Fruit fly (Drosophila melanogaster) whole organism, embryonic: Measurements from ENCODE around the gene Spc25.

Source experiments
- BEAF-32 ChIP-seq: fragments of 200-800 bp; sonication (Bioruptor generic); optimal IDR thresholded peaks from 3 replicates; lab custom pipeline; 2017; ENCODE audit warnings: missing biosample characterization, missing genetic modification characterization, mild to moderate bottlenecking, moderate library complexity, missing genetic modification reagents
- Bteb2 ChIP-seq: fragments of 200-800 bp; sonication (Bioruptor generic); optimal IDR thresholded peaks from 2 replicates; lab custom pipeline; 2016; ENCODE audit warnings: missing biosample characterization, missing genetic modification characterization
- CG11696 ChIP-seq: fragments of 200-800 bp; sonication (Bioruptor generic); IDR thresholded peaks from 2 replicates; pipeline ENCODE4 v1.3.6; 2022; ENCODE audit warnings: missing biosample characterization, missing genetic modification characterization
- CG12299 ChIP-seq: fragments of 200-800 bp; sonication (Bioruptor generic); optimal IDR thresholded peaks from 2 replicates; lab custom pipeline; 2018; ENCODE audit warnings: missing biosample characterization, mild to moderate bottlenecking, missing genetic modification characterization
- CG13123 ChIP-seq: fragments of 200-800 bp; sonication (Bioruptor generic); optimal IDR thresholded peaks from 2 replicates; lab custom pipeline; 2016; ENCODE audit warnings: missing biosample characterization, missing genetic modification characterization
- CG13775 ChIP-seq: fragments of 200-800 bp; sonication (Bioruptor generic); optimal IDR thresholded peaks from 3 replicates; lab custom pipeline; 2017; ENCODE audit warnings: missing biosample characterization, mild to moderate bottlenecking, missing genetic modification characterization
- CG15011 ChIP-seq: fragments of 200-800 bp; sonication (Bioruptor generic); optimal IDR thresholded peaks from 3 replicates; lab custom pipeline; 2018; ENCODE audit warnings: missing biosample characterization, mild to moderate bottlenecking, missing genetic modification characterization
- CG15073 ChIP-seq: fragments of 200-800 bp; sonication (Bioruptor generic); optimal IDR thresholded peaks from 2 replicates; lab custom pipeline; 2016; ENCODE audit warnings: missing biosample characterization, missing genetic modification characterization
- CG17568 ChIP-seq: fragments of 200-800 bp; sonication (Bioruptor generic); optimal IDR thresholded peaks from 2 replicates; lab custom pipeline; 2018; ENCODE audit warnings: missing biosample characterization, mild to moderate bottlenecking, missing genetic modification characterization, moderate library complexity
- CG18011 ChIP-seq: fragments of 200-800 bp; sonication (Bioruptor generic); optimal IDR thresholded peaks from 2 replicates; lab custom pipeline; 2017; ENCODE audit warnings: missing biosample characterization, missing genetic modification characterization, mild to moderate bottlenecking, moderate library complexity, missing genotype
- CG18262 ChIP-seq: fragments of 200-800 bp; optimal IDR thresholded peaks from 3 replicates; lab custom pipeline; 2019; ENCODE audit warnings: missing biosample characterization, mild to moderate bottlenecking, missing genetic modification characterization, moderate library complexity
- CG18599 ChIP-seq: fragments of 200-800 bp; sonication (Bioruptor generic); optimal IDR thresholded peaks from 3 replicates; lab custom pipeline; 2017; ENCODE audit warnings: missing biosample characterization, missing genetic modification characterization, mild to moderate bottlenecking, moderate library complexity, missing genetic modification reagents
- CG2202 ChIP-seq: fragments of 200-800 bp; sonication (Bioruptor generic); optimal IDR thresholded peaks from 2 replicates; lab custom pipeline; 2018; ENCODE audit warnings: missing biosample characterization, mild to moderate bottlenecking, missing genetic modification characterization
- CG3281 ChIP-seq: fragments of 200-800 bp; sonication (Bioruptor generic); optimal IDR thresholded peaks from 3 replicates; lab custom pipeline; 2017; ENCODE audit warnings: missing biosample characterization, mild to moderate bottlenecking, missing genetic modification characterization
- CG3407 ChIP-seq: fragments of 200-800 bp; sonication (Bioruptor generic); optimal IDR thresholded peaks from 2 replicates; lab custom pipeline; 2018; ENCODE audit warnings: missing biosample characterization, mild to moderate bottlenecking, missing genetic modification characterization
- CG43689 ChIP-seq: fragments of 200-800 bp; sonication (Bioruptor generic); IDR thresholded peaks from 2 replicates; pipeline ENCODE4 v1.3.6; 2022; ENCODE audit warnings: missing biosample characterization, missing genetic modification characterization
- CG4730 ChIP-seq: fragments of 200-800 bp; sonication (Bioruptor generic); IDR thresholded peaks from 2 replicates; pipeline ENCODE4 v1.3.6; 2022; ENCODE audit warnings: missing biosample characterization, missing genetic modification characterization
- CG6813 ChIP-seq: fragments of 200-800 bp; sonication (Bioruptor generic); optimal IDR thresholded peaks from 2 replicates; lab custom pipeline; 2017; ENCODE audit warnings: missing biosample characterization, missing genetic modification characterization, mild to moderate bottlenecking, moderate library complexity, missing genetic modification reagents
- CG8281 ChIP-seq: fragments of 200-800 bp; sonication (Bioruptor generic); optimal IDR thresholded peaks from 2 replicates; lab custom pipeline; 2018; ENCODE audit warnings: missing biosample characterization, mild to moderate bottlenecking, missing genetic modification characterization, moderate library complexity
- CG8924 ChIP-seq: fragments of 200-800 bp; optimal IDR thresholded peaks from 3 replicates; lab custom pipeline; 2019; ENCODE audit warnings: missing biosample characterization, mild to moderate bottlenecking, missing genetic modification characterization, moderate library complexity
- CG9727 ChIP-seq: fragments of 200-800 bp; sonication (Bioruptor generic); optimal IDR thresholded peaks from 3 replicates; lab custom pipeline; 2017; ENCODE audit warnings: missing biosample characterization, mild to moderate bottlenecking, missing genetic modification characterization
- CoRest ChIP-seq: fragments of 200-800 bp; sonication (Bioruptor generic); optimal IDR thresholded peaks from 3 replicates; lab custom pipeline; 2018; ENCODE audit warnings: missing biosample characterization, mild to moderate bottlenecking, missing genetic modification characterization, moderate library complexity
- H2.0 ChIP-seq: fragments of 200-800 bp; sonication (Bioruptor generic); IDR thresholded peaks from 2 replicates; pipeline ENCODE4 v1.3.6; 2022; ENCODE audit warnings: missing biosample characterization, missing genetic modification characterization
- HHEX ChIP-seq: fragments of 200-800 bp; sonication (Bioruptor generic); optimal IDR thresholded peaks from 3 replicates; lab custom pipeline; 2017; ENCODE audit warnings: missing biosample characterization, mild to moderate bottlenecking, missing genetic modification characterization, missing genetic modification reagents
- Hand ChIP-seq: fragments of 200-800 bp; sonication (Bioruptor generic); optimal IDR thresholded peaks from 2 replicates; lab custom pipeline; 2017; ENCODE audit warnings: mild to moderate bottlenecking, missing biosample characterization, missing genetic modification reagents, missing genetic modification characterization
- Hmr ChIP-seq: fragments of 200-800 bp; sonication (Bioruptor generic); optimal IDR thresholded peaks from 3 replicates; lab custom pipeline; 2017; ENCODE audit warnings: mild to moderate bottlenecking, missing biosample characterization, missing genetic modification reagents, missing genetic modification characterization
- Oli ChIP-seq: fragments of 200-800 bp; sonication (Bioruptor generic); optimal IDR thresholded peaks from 2 replicates; lab custom pipeline; 2018; ENCODE audit warnings: missing biosample characterization, mild to moderate bottlenecking, missing genetic modification characterization, moderate library complexity
- Pdp1 ChIP-seq, 2 experiments: fragments of 200-800 bp; sonication (Bioruptor generic); optimal IDR thresholded peaks; 3 replicates each; lab custom pipeline; 2016; ENCODE audit warnings: missing biosample characterization in 2 of 2, missing genetic modification characterization in 2 of 2, mild to moderate bottlenecking in 1 of 2, moderate library complexity in 1 of 2
- Ptx1 ChIP-seq: fragments of 200-800 bp; sonication (Bioruptor generic); IDR thresholded peaks from 2 replicates; pipeline ENCODE4 v1.3.6; 2022; ENCODE audit warnings: missing biosample characterization, missing genetic modification characterization
- Scr ChIP-seq: fragments of 200-800 bp; sonication (Bioruptor generic); IDR thresholded peaks from 2 replicates; pipeline ENCODE4 v1.3.6; 2022; ENCODE audit warnings: missing biosample characterization, missing genetic modification characterization; ENCODE audit not compliant: partially characterized antibody
- Sin3A ChIP-seq: fragments of >200 bp; optimal IDR thresholded peaks from 2 replicates; lab custom pipeline; 2018
- Xbp1 ChIP-seq: fragments of 200-800 bp; sonication (Bioruptor generic); optimal IDR thresholded peaks from 3 replicates; lab custom pipeline; 2016; ENCODE audit warnings: missing biosample characterization, mild to moderate bottlenecking, missing genetic modification characterization
- ac ChIP-seq: fragments of 200-800 bp; sonication (Bioruptor generic); optimal IDR thresholded peaks from 3 replicates; lab custom pipeline; 2017; ENCODE audit warnings: missing biosample characterization, mild to moderate bottlenecking, missing genetic modification characterization
- bbx ChIP-seq: fragments of 200-800 bp; sonication (Bioruptor generic); IDR thresholded peaks from 2 replicates; pipeline ENCODE4 v1.3.6; 2022; ENCODE audit warnings: missing biosample characterization, missing genetic modification characterization; ENCODE audit not compliant: partially characterized antibody
- cad ChIP-seq: fragments of >200 bp; optimal IDR thresholded peaks from 2 replicates; lab custom pipeline; 2017; ENCODE audit warnings: missing biosample characterization, missing genetic modification characterization
- cwo ChIP-seq: fragments of 200-800 bp; sonication (Bioruptor generic); optimal IDR thresholded peaks from 3 replicates; lab custom pipeline; 2017; ENCODE audit warnings: missing biosample characterization, missing genetic modification characterization, mild to moderate bottlenecking, moderate library complexity, missing genetic modification reagents
- dysf ChIP-seq: fragments of 200-800 bp; sonication (Bioruptor generic); IDR thresholded peaks from 3 replicates; pipeline ENCODE4 v1.3.6; 2022; ENCODE audit warnings: missing biosample characterization, missing genetic modification characterization
- ems ChIP-seq: fragments of 200-800 bp; sonication (Bioruptor generic); optimal IDR thresholded peaks from 3 replicates; lab custom pipeline; 2016; ENCODE audit warnings: missing biosample characterization, missing genetic modification characterization
- ewg ChIP-seq: fragments of 200-800 bp; sonication (Bioruptor generic); optimal IDR thresholded peaks from 3 replicates; lab custom pipeline; 2017; ENCODE audit warnings: mild to moderate bottlenecking, missing biosample characterization, missing genetic modification reagents, missing genetic modification characterization
- gem ChIP-seq: fragments of 200-800 bp; sonication (Bioruptor generic); optimal IDR thresholded peaks from 2 replicates; lab custom pipeline; 2019; ENCODE audit warnings: missing biosample characterization, mild to moderate bottlenecking, missing genetic modification characterization, moderate library complexity
- jing ChIP-seq: fragments of 200-800 bp; sonication (Bioruptor generic); optimal IDR thresholded peaks from 2 replicates; lab custom pipeline; 2018; ENCODE audit warnings: missing biosample characterization, mild to moderate bottlenecking, missing genetic modification characterization
- jumu ChIP-seq: fragments of 200-800 bp; sonication (Bioruptor generic); optimal IDR thresholded peaks from 3 replicates; lab custom pipeline; 2016; ENCODE audit warnings: missing biosample characterization, missing genetic modification characterization
- lmd ChIP-seq: fragments of 200-800 bp; sonication (Bioruptor generic); IDR thresholded peaks from 2 replicates; pipeline ENCODE4 v1.3.6; 2022; ENCODE audit warnings: missing biosample characterization, missing genetic modification characterization
- pb ChIP-seq: fragments of 200-800 bp; sonication (Bioruptor generic); optimal IDR thresholded peaks from 3 replicates; lab custom pipeline; 2016; ENCODE audit warnings: missing biosample characterization, missing genetic modification characterization
- pho ChIP-seq: fragments of 200-800 bp; sonication (Bioruptor generic); optimal IDR thresholded peaks from 2 replicates; lab custom pipeline; 2016; ENCODE audit warnings: missing biosample characterization, missing genetic modification characterization
- sisA ChIP-seq: fragments of 200-800 bp; sonication (Bioruptor generic); IDR thresholded peaks from 2 replicates; pipeline ENCODE4 v1.3.6; 2022; ENCODE audit warnings: missing biosample characterization, missing genetic modification characterization
- sqz ChIP-seq: fragments of 200-800 bp; sonication (Bioruptor generic); optimal IDR thresholded peaks from 3 replicates; lab custom pipeline; 2018; ENCODE audit warnings: missing biosample characterization, mild to moderate bottlenecking, missing genetic modification characterization
- trem ChIP-seq: fragments of 200-800 bp; optimal IDR thresholded peaks from 3 replicates; lab custom pipeline; 2019; ENCODE audit warnings: missing biosample characterization, mild to moderate bottlenecking, missing genetic modification characterization, moderate library complexity

Spc25 gene

DNA sequence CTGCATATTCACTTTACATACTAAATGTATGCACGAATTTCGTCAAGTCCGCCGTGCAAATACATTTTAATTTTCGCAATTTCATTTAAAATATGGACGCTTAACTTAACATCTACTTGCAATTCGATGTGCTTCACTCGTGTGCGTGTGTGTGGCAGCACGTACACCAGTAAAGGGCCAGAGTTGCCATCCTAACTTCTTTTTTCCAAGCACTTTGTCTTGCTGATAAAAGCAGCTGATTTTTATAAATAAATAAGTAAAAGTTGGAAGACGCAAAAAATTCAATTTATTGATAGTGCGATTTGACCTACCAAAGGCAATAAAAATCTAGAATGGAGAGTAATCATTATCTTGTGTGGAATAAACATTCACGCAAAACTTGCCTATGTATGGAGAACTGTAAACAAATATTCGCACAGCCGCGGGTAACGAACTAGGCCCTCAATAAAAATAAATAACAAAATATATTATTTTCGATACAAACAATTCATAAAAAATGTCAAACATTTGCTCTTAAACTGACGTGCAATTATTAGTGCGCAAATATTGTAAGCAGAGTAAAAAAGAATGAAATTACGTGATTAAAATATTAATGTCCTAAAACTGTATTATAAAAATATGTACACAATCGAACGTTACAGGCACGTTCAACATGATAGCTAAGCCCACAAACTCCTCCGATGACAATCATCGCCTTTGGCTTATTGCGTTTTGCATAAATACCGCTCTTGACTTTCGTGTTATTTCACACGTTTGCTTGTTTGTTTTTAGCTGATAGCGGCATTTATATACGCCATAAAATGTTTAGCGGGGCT lies 20.8 kb downstream of the Spc25 start (continued):
- TF ChIP-seq Hmr (peak; percentile 84), CG3281 (GFP tag; lab: Kevin White, UChicago) (peak; percentile 91), ems (GFP tag; lab: Kevin White, UChicago) (no peak), Xbp1 (GFP tag; lab: Kevin White, UChicago) (peak; percentile 69), CG13775 (GFP tag; lab: Kevin White, UChicago) (peak; percentile 77), Oli (peak; percentile 83), gem (tag; lab: Kevin White, UChicago) (peak; percentile 82), CG6813 (GFP tag; lab: Kevin White, UChicago) (peak; percentile 74), CG11696 (GFP tag; lab: Robert Waterston, UW) (peak; percentile 97), CG17568 (peak; percentile 33), HHEX (GFP tag; lab: Kevin White, UChicago) (peak; percentile 71), CG18262 (tag; lab: Kevin White, UChicago) (peak; percentile 52), Hand (GFP tag; lab: Kevin White, UChicago) (peak; percentile 63), CoRest (peak; percentile 85), CG2202 (peak; percentile 33), CG3407 (no peak), CG8281 (tag; lab: Kevin White, UChicago) (peak; percentile 51), cad (GFP tag; lab: Kevin White, UChicago) (no peak), BEAF-32 (GFP tag; lab: Kevin White, UChicago) (no peak), ac (GFP tag; lab: Kevin White, UChicago) (no peak), CG13123 (GFP tag; lab: Kevin White, UChicago) (no peak), CG12299 (tag; lab: Kevin White, UChicago) (peak; percentile 14), ewg (GFP tag; lab: Kevin White, UChicago) (peak; percentile 25), CG43689 (GFP tag; lab: Robert Waterston, UW) (peak; percentile 6; the same call in 1 of the 2 replicates), CG18011 (GFP tag; lab: Kevin White, UChicago) (peak; percentile 51), CG9727 (GFP tag; lab: Kevin White, UChicago) (peak; percentile 76), H2.0 (GFP tag; lab: Robert Waterston, UW) (no peak), Scr (GFP tag; lab: Robert Waterston, UW) (peak; percentile 17; the same call in 1 of the 2 replicates), CG18599 (GFP tag; lab: Kevin White, UChicago) (peak; percentile 81), trem (tag; lab: Kevin White, UChicago) (peak; percentile 14), dysf (GFP tag; lab: Robert Waterston, UW) (peak; percentile 83), CG15073 (GFP tag; lab: Kevin White, UChicago) (no peak), CG4730 (GFP tag; lab: Robert Waterston, UW) (no peak), bbx (GFP tag; lab: Robert Waterston, UW) (0 out of 2 replicates have a peak, but pooled peaks have one; percentile 25), pb (GFP tag; lab: Kevin White, UChicago) (no peak), sqz (GFP tag; lab: Kevin White, UChicago) (peak; percentile 3), Bteb2 (GFP tag; lab: Kevin White, UChicago) (no peak), lmd (GFP tag; lab: Robert Waterston, UW) (peak; percentile 65; the same call in 1 of the 2 replicates), jing (no peak), sisA (GFP tag; lab: Robert Waterston, UW) (peak; percentile 48), CG15011 (peak; percentile 47), Pdp1 (GFP tag; optimal IDR thresholded peaks at IDR 0.05; lab: Kevin White, UChicago) (peak in 1 of 2 experiments; percentile 4), jumu (GFP tag; lab: Kevin White, UChicago) (no peak), pho (GFP tag; lab: Kevin White, UChicago) (no peak), cwo (GFP tag; lab: Kevin White, UChicago) (peak; percentile 71), Sin3A (lab: Kevin White, UChicago) (no peak), CG8924 (tag; lab: Kevin White, UChicago) (peak; percentile 60), Ptx1 (GFP tag; lab: Robert Waterston, UW) (peak; percentile 64)
